Worm (Caenorhabditis elegans): ENCODE data around the gene R02F11.1.

R02F11.1 gene

DNA sequence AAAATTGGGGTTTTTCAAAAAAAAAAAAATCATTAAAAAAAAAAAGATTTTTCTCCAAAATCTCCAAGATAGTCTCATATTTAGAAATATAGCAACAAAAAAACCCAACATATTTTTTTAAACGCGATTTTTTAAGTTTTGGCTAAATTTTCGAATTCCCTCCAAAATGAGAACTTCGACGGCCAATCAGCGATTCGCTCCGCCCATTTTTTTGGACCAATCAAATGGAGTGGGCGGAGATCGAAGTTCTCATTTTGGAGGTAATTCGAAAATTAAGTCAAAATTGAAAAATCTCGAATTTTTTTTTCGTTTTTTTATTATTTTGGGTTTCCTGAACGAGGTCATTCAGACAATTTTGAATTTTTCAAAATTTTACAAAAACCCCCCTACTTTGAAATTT lies 12.9 kb downstream of the R02F11.1 start:
- TF ChIP-seq ceh-16 (tag; optimal IDR thresholded peaks at IDR 0.05) (no peak), ztf-11 (tag; optimal IDR thresholded peaks at IDR 0.05) (no peak), elt-1 (tag; optimal IDR thresholded peaks at IDR 0.05) (no peak), lin-39 (tag; optimal IDR thresholded peaks at IDR 0.05) (no peak), sem-4 (tag; optimal IDR thresholded peaks at IDR 0.05) (no peak), nhr-25 (tag; optimal IDR thresholded peaks at IDR 0.05) (no peak), nhr-11 (tag; optimal IDR thresholded peaks at IDR 0.05) (no peak), unc-39 (tag; optimal IDR thresholded peaks at IDR 0.05) (no peak), sma-9 (GFP tag; optimal IDR thresholded peaks at IDR 0.05) (no peak), sma-9 (tag; optimal IDR thresholded peaks at IDR 0.05) (no peak), dmd-4 (tag; optimal IDR thresholded peaks at IDR 0.05) (no peak), skn-1 (tag; optimal IDR thresholded peaks at IDR 0.05) (no peak), mdl-1 (tag; optimal IDR thresholded peaks at IDR 0.05) (no peak), ceh-82 (tag; optimal IDR thresholded peaks at IDR 0.05) (no peak), elt-3 (tag; optimal IDR thresholded peaks at IDR 0.05) (no peak), peb-1 (tag; optimal IDR thresholded peaks at IDR 0.05) (no peak), zag-1 (tag; optimal IDR thresholded peaks at IDR 0.05) (no peak), gmeb-1 (tag; optimal IDR thresholded peaks at IDR 0.05) (no peak), ztf-1 (GFP tag; conservative IDR thresholded peaks at IDR 0.05) (no peak)

DNA sequence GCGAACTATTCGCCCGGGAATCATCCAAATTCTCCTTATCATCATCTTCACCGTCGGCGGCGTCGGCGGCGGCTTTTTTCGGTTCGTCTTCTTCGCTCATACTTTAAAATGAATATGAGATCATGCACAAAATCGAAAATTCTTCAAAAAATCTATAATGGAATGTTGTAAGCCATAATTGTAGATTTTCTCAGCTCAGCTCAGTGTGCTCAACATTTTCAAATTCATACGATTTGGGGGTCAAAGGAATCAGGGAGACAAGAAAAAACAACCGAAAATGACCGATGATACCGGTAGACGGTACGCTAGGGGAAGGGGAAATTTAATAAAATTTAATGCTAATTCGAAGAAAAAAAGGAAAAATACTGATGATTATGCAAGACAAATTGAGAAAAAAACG lies 17.7 kb downstream of the R02F11.1 start, which contains the start of gene ccep-97:
Gene ccep-97 (minus strand): TSS at position 101 of the 400 bp plus-strand sequence.
- TF ChIP-seq gmeb-1 (tag; optimal IDR thresholded peaks at IDR 0.05) = no peak
- TF ChIP-seq unc-55 (GFP tag; optimal IDR thresholded peaks at IDR 0.05) = no peak
- TF ChIP-seq ceh-82 (tag; optimal IDR thresholded peaks at IDR 0.05) = no peak
- TF ChIP-seq nhr-25 (tag; optimal IDR thresholded peaks at IDR 0.05) = no peak
- TF ChIP-seq ama-1 (optimal IDR thresholded peaks at IDR 0.05) = no peak
- TF ChIP-seq ztf-11 (tag; optimal IDR thresholded peaks at IDR 0.05) = no peak
- no peak for TF ChIP-seq elt-3 (tag; optimal IDR thresholded peaks at IDR 0.05)
- TF ChIP-seq aly-2 (tag; optimal IDR thresholded peaks at IDR 0.05) = no peak
- TF ChIP-seq peb-1 (tag; optimal IDR thresholded peaks at IDR 0.05) = no peak
- TF ChIP-seq mdl-1 (tag; optimal IDR thresholded peaks at IDR 0.05) = no peak
- TF ChIP-seq nhr-77 (tag; optimal IDR thresholded peaks at IDR 0.05) = no peak

DNA sequence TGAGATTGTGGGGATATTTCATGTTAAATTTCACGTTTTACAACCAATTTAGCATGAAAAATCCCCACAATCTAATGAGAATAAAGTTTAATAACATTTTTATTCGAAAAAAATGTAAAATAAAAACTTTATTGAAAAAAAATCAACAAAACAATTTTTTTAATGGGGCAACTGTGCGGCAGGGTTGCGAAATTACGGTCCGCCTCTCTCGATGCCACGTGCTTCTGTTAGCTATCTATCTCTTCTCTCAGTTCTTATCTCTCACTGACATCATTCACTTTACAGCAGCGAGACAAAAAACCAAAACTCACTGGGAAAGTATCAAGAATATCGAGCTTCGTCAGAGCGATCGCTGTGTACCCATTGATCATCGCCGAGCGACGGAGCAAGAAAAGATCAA lies 19.7 kb downstream of the R02F11.1 start:
- TF ChIP-seq sma-9 (GFP tag; optimal IDR thresholded peaks at IDR 0.05) = no peak
- no peak for TF ChIP-seq sma-9 (tag; optimal IDR thresholded peaks at IDR 0.05)
- TF ChIP-seq nhr-25 (tag; optimal IDR thresholded peaks at IDR 0.05) = peak; percentile 32
- TF ChIP-seq ztf-4 (tag; optimal IDR thresholded peaks at IDR 0.05) = peak; percentile 50
- no peak for TF ChIP-seq unc-39 (tag; optimal IDR thresholded peaks at IDR 0.05)
- TF ChIP-seq fos-1 (tag; optimal IDR thresholded peaks at IDR 0.05) = peak; percentile 15
- TF ChIP-seq lsy-2 (tag; optimal IDR thresholded peaks at IDR 0.05) = peak in 1 of 2 experiments; percentile 12
- TF ChIP-seq C34F6.9 (tag; optimal IDR thresholded peaks at IDR 0.05) = peak; percentile 10
- TF ChIP-seq crh-2 (tag; optimal IDR thresholded peaks at IDR 0.05) = peak; percentile 28
- TF ChIP-seq mdl-1 (tag; optimal IDR thresholded peaks at IDR 0.05) = peak in 1 of 2 experiments; percentile 22
- TF ChIP-seq mbf-1 (tag; optimal IDR thresholded peaks at IDR 0.05) = no peak
- TF ChIP-seq nhr-129 (tag; optimal IDR thresholded peaks at IDR 0.05) = peak; percentile 38

DNA sequence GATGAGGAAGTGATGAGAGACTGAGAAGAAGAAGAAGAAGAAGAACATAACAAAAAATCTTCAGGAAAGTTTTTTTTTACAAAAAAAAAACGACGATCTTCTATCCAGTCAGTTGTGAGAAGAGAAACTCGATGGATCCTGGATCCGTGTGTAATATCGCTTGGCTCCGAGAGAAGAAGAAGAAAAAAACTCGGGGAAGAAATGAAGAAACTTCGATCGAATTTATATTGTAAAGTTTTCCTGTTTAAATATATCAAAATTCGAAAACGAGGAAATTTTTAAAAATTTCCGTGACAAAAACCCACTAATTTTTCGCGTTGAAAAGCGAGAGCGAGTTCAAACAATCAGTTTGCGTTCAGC lies 22.4 kb downstream of the R02F11.1 start, which contains the start of gene adss-1:
Gene adss-1 (minus strand): TSS at position 101 of the 360 bp plus-strand sequence.
- TF ChIP-seq sma-3 (GFP tag; optimal IDR thresholded peaks at IDR 0.05) = no peak
- no peak for TF ChIP-seq ceh-16 (tag; optimal IDR thresholded peaks at IDR 0.05)
- no peak for TF ChIP-seq sem-4 (tag; optimal IDR thresholded peaks at IDR 0.05)
- TF ChIP-seq nhr-25 (tag; optimal IDR thresholded peaks at IDR 0.05) = no peak
- TF ChIP-seq sma-9 (GFP tag; optimal IDR thresholded peaks at IDR 0.05) = no peak
- TF ChIP-seq sma-9 (tag; optimal IDR thresholded peaks at IDR 0.05) = no peak
- no peak for TF ChIP-seq crh-2 (tag; optimal IDR thresholded peaks at IDR 0.05)
- TF ChIP-seq ZK546.5 (tag; optimal IDR thresholded peaks at IDR 0.05) = no peak

DNA sequence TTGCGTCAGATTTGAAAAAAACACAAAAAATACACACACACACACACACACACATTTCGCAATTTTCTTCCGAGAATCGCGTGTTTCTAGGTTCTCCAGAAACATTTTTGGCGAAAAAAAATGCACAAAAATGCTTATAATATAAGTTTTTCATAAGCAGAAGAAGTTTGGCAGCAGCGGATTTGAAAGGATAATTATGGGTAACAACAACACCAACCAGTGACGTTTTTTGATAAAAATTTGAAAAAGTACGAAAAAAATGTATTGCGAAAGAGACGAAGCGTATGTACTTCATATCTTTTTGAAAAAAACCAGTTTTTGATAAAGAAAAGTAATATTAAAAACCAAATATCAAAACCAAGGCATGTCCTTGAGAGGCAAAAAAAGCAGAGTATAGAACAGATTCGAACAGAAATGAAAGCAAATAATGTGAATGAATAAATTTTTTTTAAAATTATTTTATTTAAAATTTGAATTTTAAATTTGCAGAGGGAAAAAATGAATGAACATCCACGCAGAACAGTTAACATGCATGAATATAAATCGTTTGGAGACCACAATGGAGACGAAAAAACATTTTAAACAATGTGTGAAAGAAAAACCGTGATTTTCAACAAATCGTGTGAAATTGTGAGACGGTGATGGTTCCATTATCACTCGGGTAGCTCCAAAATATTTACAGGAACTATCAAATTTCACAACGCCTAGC lies 22.9 kb downstream of the R02F11.1 start:
- TF ChIP-seq egl-27 (tag; optimal IDR thresholded peaks at IDR 0.05) = no peak
- TF ChIP-seq nhr-25 (tag; optimal IDR thresholded peaks at IDR 0.05) = peak; percentile 51
- peak; percentile 29 for TF ChIP-seq gmeb-1 (tag; optimal IDR thresholded peaks at IDR 0.05)
- TF ChIP-seq nhr-77 (tag; optimal IDR thresholded peaks at IDR 0.05) = no peak
- TF ChIP-seq lin-13 (GFP tag; optimal IDR thresholded peaks at IDR 0.05) = peak; percentile 64
- peak; percentile 47 for TF ChIP-seq C34F6.9 (tag; optimal IDR thresholded peaks at IDR 0.05)
- TF ChIP-seq elt-1 (tag; optimal IDR thresholded peaks at IDR 0.05) = no peak
- TF ChIP-seq lsy-2 (tag; optimal IDR thresholded peaks at IDR 0.05) = peak in 1 of 2 experiments; percentile 30
- TF ChIP-seq nhr-237 (tag; optimal IDR thresholded peaks at IDR 0.05) = no peak
- TF ChIP-seq crh-2 (tag; optimal IDR thresholded peaks at IDR 0.05) = peak; percentile 33
- TF ChIP-seq sma-3 (GFP tag; optimal IDR thresholded peaks at IDR 0.05) = peak; percentile 7
- TF ChIP-seq aly-2 (tag; optimal IDR thresholded peaks at IDR 0.05) = no peak
- TF ChIP-seq unc-62 (GFP tag; optimal IDR thresholded peaks at IDR 0.05) = no peak
- no peak for TF ChIP-seq blmp-1 (tag; optimal IDR thresholded peaks at IDR 0.05; ENCODE audit: insufficient read depth)
- no peak for TF ChIP-seq nhr-6 (tag; optimal IDR thresholded peaks at IDR 0.05)
- TF ChIP-seq ztf-11 (tag; optimal IDR thresholded peaks at IDR 0.05) = no peak
- TF ChIP-seq skn-1 (tag; optimal IDR thresholded peaks at IDR 0.05) = no peak
- TF ChIP-seq nhr-23 (tag; optimal IDR thresholded peaks at IDR 0.05) = no peak
- TF ChIP-seq F13H6.1 (tag; optimal IDR thresholded peaks at IDR 0.05) = no peak
- TF ChIP-seq R02D3.7 (tag; optimal IDR thresholded peaks at IDR 0.05) = no peak
- no peak for TF ChIP-seq sem-4 (tag; optimal IDR thresholded peaks at IDR 0.05)
- TF ChIP-seq zag-1 (tag; optimal IDR thresholded peaks at IDR 0.05) = no peak
- TF ChIP-seq nhr-21 (tag; optimal IDR thresholded peaks at IDR 0.05) = no peak
- TF ChIP-seq ama-1 (optimal IDR thresholded peaks at IDR 0.05) = peak; percentile 54
- no peak for TF ChIP-seq unc-39 (tag; optimal IDR thresholded peaks at IDR 0.05)
- TF ChIP-seq nhr-11 (tag; optimal IDR thresholded peaks at IDR 0.05) = no peak

Data from whole organism, L2 larva.